Fruit fly (Drosophila melanogaster): ENCODE results near the gene CG7377.

The CG7377 gene

DNA sequence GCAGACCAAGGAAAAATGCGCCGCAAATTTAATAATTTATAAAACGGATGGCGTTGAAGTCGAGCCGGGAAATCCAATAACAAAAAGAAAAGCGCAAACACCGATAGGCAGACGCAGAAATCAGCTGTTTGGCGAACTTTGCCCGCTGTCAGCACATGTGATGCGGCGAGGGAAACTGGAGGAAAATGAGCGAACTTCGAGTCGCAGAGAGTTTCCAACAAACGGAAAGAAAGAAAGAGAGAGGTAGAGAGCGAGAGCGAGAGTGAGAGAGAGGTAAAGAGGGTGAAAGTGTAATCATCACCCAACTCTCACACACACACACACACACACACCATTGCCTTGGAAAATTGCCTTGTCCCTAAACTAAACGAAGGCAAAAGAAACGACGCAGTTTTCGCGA is 32.3 kb upstream of the CG7377 start:
- TF ChIP-seq esn (GFP tag; optimal IDR thresholded peaks at IDR 0.05): no peak
- no peak for TF ChIP-seq topi (GFP tag; optimal IDR thresholded peaks at IDR 0.05)
- TF ChIP-seq Hr4 (GFP tag; optimal IDR thresholded peaks at IDR 0.05): no peak
- peak; percentile 91 for TF ChIP-seq CG6276 (GFP tag; optimal IDR thresholded peaks at IDR 0.05)
- no peak for TF ChIP-seq CG7368 (GFP tag; optimal IDR thresholded peaks at IDR 0.05)
- TF ChIP-seq Lpt (GFP tag; optimal IDR thresholded peaks at IDR 0.05): peak; percentile 28
- no peak for TF ChIP-seq Smox (GFP tag; optimal IDR thresholded peaks at IDR 0.05)
- peak; percentile 0 for TF ChIP-seq CG32006 (GFP tag; optimal IDR thresholded peaks at IDR 0.05)
- TF ChIP-seq CG11294 (GFP tag; IDR thresholded peaks at IDR 0.05): no peak
- TF ChIP-seq Sox14 (GFP tag; optimal IDR thresholded peaks at IDR 0.05): no peak
- TF ChIP-seq acj6 (GFP tag; optimal IDR thresholded peaks at IDR 0.05): no peak
- TF ChIP-seq CG6163 (GFP tag; IDR thresholded peaks at IDR 0.05): peak; percentile 69
- peak; percentile 71 for TF ChIP-seq CG16779 (tag; optimal IDR thresholded peaks at IDR 0.05)
- peak; percentile 72 for TF ChIP-seq CG8119 (GFP tag; IDR thresholded peaks at IDR 0.05)
- TF ChIP-seq CG8632 (GFP tag; optimal IDR thresholded peaks at IDR 0.05): no peak
- no peak for TF ChIP-seq CG11902 (GFP tag; optimal IDR thresholded peaks at IDR 0.05)
- TF ChIP-seq CG9139 (GFP tag; optimal IDR thresholded peaks at IDR 0.05): peak; percentile 83
- no peak for TF ChIP-seq CG34406 (GFP tag; optimal IDR thresholded peaks at IDR 0.05)
- peak; percentile 70 for TF ChIP-seq net (GFP tag; optimal IDR thresholded peaks at IDR 0.05)
- no peak for TF ChIP-seq Hr38 (GFP tag; optimal IDR thresholded peaks at IDR 0.05)
- TF ChIP-seq Ets96B (tag; optimal IDR thresholded peaks at IDR 0.05): no peak
- peak; percentile 25 for TF ChIP-seq CG1621 (tag; optimal IDR thresholded peaks at IDR 0.05)
- no peak for TF ChIP-seq Met (GFP tag; optimal IDR thresholded peaks at IDR 0.05)
- no peak for TF ChIP-seq CG10631 (GFP tag; optimal IDR thresholded peaks at IDR 0.05)
- no peak for TF ChIP-seq CG6792 (GFP tag; optimal IDR thresholded peaks at IDR 0.05)
- no peak for TF ChIP-seq Eip75B (GFP tag; optimal IDR thresholded peaks at IDR 0.05)
- TF ChIP-seq CG10669 (GFP tag; optimal IDR thresholded peaks at IDR 0.05): peak; percentile 37
- TF ChIP-seq Blimp-1 (GFP tag; optimal IDR thresholded peaks at IDR 0.05): no peak
- no peak for TF ChIP-seq lz (GFP tag; optimal IDR thresholded peaks at IDR 0.05)
- TF ChIP-seq fd59A (GFP tag; optimal IDR thresholded peaks at IDR 0.05): no peak
- peak; percentile 65 for TF ChIP-seq spab (GFP tag; optimal IDR thresholded peaks at IDR 0.05)
- TF ChIP-seq cyc (GFP tag; optimal IDR thresholded peaks at IDR 0.05): no peak
- TF ChIP-seq CG3032 (tag; optimal IDR thresholded peaks at IDR 0.05): no peak
- no peak for TF ChIP-seq vri (GFP tag; optimal IDR thresholded peaks at IDR 0.05)
- no peak for TF ChIP-seq CG8319 (GFP tag; optimal IDR thresholded peaks at IDR 0.05)
- TF ChIP-seq pdm3 (GFP tag; optimal IDR thresholded peaks at IDR 0.05): no peak
- TF ChIP-seq Ets21C (GFP tag; optimal IDR thresholded peaks at IDR 0.05): no peak
- TF ChIP-seq CG15336 (GFP tag; IDR thresholded peaks at IDR 0.05): peak; percentile 58; the same call in 1 of the 2 replicates
- peak; percentile 46 for TF ChIP-seq CG3919 (GFP tag; optimal IDR thresholded peaks at IDR 0.05)
- TF ChIP-seq achi (GFP tag; optimal IDR thresholded peaks at IDR 0.05): no peak
- peak; percentile 81 to 82 for TF ChIP-seq ss (GFP tag; optimal IDR thresholded peaks at IDR 0.05)
- 0 out of 2 replicates have a peak, but pooled peaks have one; percentile 16 for TF ChIP-seq Gug (GFP tag; IDR thresholded peaks at IDR 0.05)
- TF ChIP-seq dac (GFP tag; optimal IDR thresholded peaks at IDR 0.05): no peak
- TF ChIP-seq Eip93F (GFP tag; optimal IDR thresholded peaks at IDR 0.05): no peak
- no peak for TF ChIP-seq Sox102F (GFP tag; optimal IDR thresholded peaks at IDR 0.05)
- TF ChIP-seq fd85E (GFP tag; optimal IDR thresholded peaks at IDR 0.05): no peak
- TF ChIP-seq CG31627 (GFP tag; optimal IDR thresholded peaks at IDR 0.05): no peak
- peak; percentile 40 for TF ChIP-seq Eip78C (GFP tag)
- TF ChIP-seq CG6808 (GFP tag; optimal IDR thresholded peaks at IDR 0.05): peak; percentile 70
- no peak for TF ChIP-seq Sox15 (GFP tag; optimal IDR thresholded peaks at IDR 0.05)
- TF ChIP-seq Hr39 (GFP tag; optimal IDR thresholded peaks at IDR 0.05): no peak
- peak; percentile 74; the same call in 2 of the 3 replicates for TF ChIP-seq eg (GFP tag; IDR thresholded peaks at IDR 0.05)
- TF ChIP-seq dsx (GFP tag; optimal IDR thresholded peaks at IDR 0.05; ENCODE audit: poor library complexity, severe bottlenecking): peak; percentile 20
